Fruit fly (Drosophila melanogaster): ENCODE measurements around the gene dec.

Gene dec

dm6 chrX:7891596-7892538 is 18.8 kb upstream of the dec start, which contains the start of gene Nek2 (continued):
- no peak for TF ChIP-seq dac (GFP tag; optimal IDR thresholded peaks at IDR 0.05)
- TF ChIP-seq Eip78C (GFP tag), result peak; percentile 79
- peak; percentile 33 for TF ChIP-seq CG3919 (GFP tag; optimal IDR thresholded peaks at IDR 0.05)
- TF ChIP-seq pdm3 (GFP tag; optimal IDR thresholded peaks at IDR 0.05), result no peak
- TF ChIP-seq Ets21C (GFP tag; optimal IDR thresholded peaks at IDR 0.05), result no peak
- peak; percentile 36 for TF ChIP-seq dsx (GFP tag; optimal IDR thresholded peaks at IDR 0.05; ENCODE audit: poor library complexity, severe bottlenecking)
- TF ChIP-seq CG7368 (GFP tag; optimal IDR thresholded peaks at IDR 0.05), result no peak
- no peak for TF ChIP-seq Eip75B (GFP tag; optimal IDR thresholded peaks at IDR 0.05)
- no peak for TF ChIP-seq topi (GFP tag; optimal IDR thresholded peaks at IDR 0.05)
- peak; percentile 6 for TF ChIP-seq Blimp-1 (GFP tag; optimal IDR thresholded peaks at IDR 0.05)
- no peak for TF ChIP-seq Lpt (GFP tag; optimal IDR thresholded peaks at IDR 0.05)

dm6 chrX:7888386-7889024 is 15.5 kb upstream of the dec start, which contains the start of gene Acat1:
Acat1 (minus strand) TSS chrX:7888785.
- TF ChIP-seq cyc (GFP tag; optimal IDR thresholded peaks at IDR 0.05), result peak; percentile 81
- TF ChIP-seq CG6163 (GFP tag; IDR thresholded peaks at IDR 0.05), result peak; percentile 82
- no peak for TF ChIP-seq fkh (GFP tag; optimal IDR thresholded peaks at IDR 0.05)
- peak; percentile 58 for TF ChIP-seq CG32006 (GFP tag; optimal IDR thresholded peaks at IDR 0.05)
- TF ChIP-seq Hr4 (GFP tag; optimal IDR thresholded peaks at IDR 0.05), result peak; percentile 76
- peak; percentile 1 to 42 for TF ChIP-seq ss (GFP tag; optimal IDR thresholded peaks at IDR 0.05)
- TF ChIP-seq achi (GFP tag; optimal IDR thresholded peaks at IDR 0.05), result peak; percentile 76
- peak; percentile 72 for TF ChIP-seq CG7368 (GFP tag; optimal IDR thresholded peaks at IDR 0.05)
- TF ChIP-seq acj6 (GFP tag; optimal IDR thresholded peaks at IDR 0.05), result peak; percentile 77
- peak; percentile 78 for TF ChIP-seq net (GFP tag; optimal IDR thresholded peaks at IDR 0.05)
- peak; percentile 94 for TF ChIP-seq vri (GFP tag; optimal IDR thresholded peaks at IDR 0.05)
- peak; percentile 49 for TF ChIP-seq Sox15 (GFP tag; optimal IDR thresholded peaks at IDR 0.05)
- peak; percentile 71 for TF ChIP-seq CG10669 (GFP tag; optimal IDR thresholded peaks at IDR 0.05)
- TF ChIP-seq CG3919 (GFP tag; optimal IDR thresholded peaks at IDR 0.05), result peak; percentile 83
- TF ChIP-seq CG15336 (GFP tag; IDR thresholded peaks at IDR 0.05), result peak; percentile 65
- TF ChIP-seq CG6854 (GFP tag; optimal IDR thresholded peaks at IDR 0.05), result no peak
- TF ChIP-seq Ets96B (tag; optimal IDR thresholded peaks at IDR 0.05), result peak; percentile 60
- TF ChIP-seq dac (GFP tag; optimal IDR thresholded peaks at IDR 0.05), result peak; percentile 25
- TF ChIP-seq svp (GFP tag), result peak; percentile 85
- TF ChIP-seq fd85E (GFP tag; optimal IDR thresholded peaks at IDR 0.05), result peak; percentile 38
- TF ChIP-seq CG11294 (GFP tag; IDR thresholded peaks at IDR 0.05), result no peak
- TF ChIP-seq CG10631 (GFP tag; optimal IDR thresholded peaks at IDR 0.05), result peak; percentile 84
- peak; percentile 81 for TF ChIP-seq eg (GFP tag; IDR thresholded peaks at IDR 0.05)
- TF ChIP-seq lz (GFP tag; optimal IDR thresholded peaks at IDR 0.05), result peak; percentile 86
- peak; percentile 57 for TF ChIP-seq CG34406 (GFP tag; optimal IDR thresholded peaks at IDR 0.05)
- peak; percentile 79 for TF ChIP-seq OdsH (GFP tag; optimal IDR thresholded peaks at IDR 0.05)
- TF ChIP-seq Eip75B (GFP tag; optimal IDR thresholded peaks at IDR 0.05), result peak; percentile 84
- peak; percentile 94 for TF ChIP-seq Eip78C (GFP tag)
- peak; percentile 86 for TF ChIP-seq pdm3 (GFP tag; optimal IDR thresholded peaks at IDR 0.05)
- peak; percentile 59 for TF ChIP-seq CG11762 (GFP tag; optimal IDR thresholded peaks at IDR 0.05; ENCODE audit: insufficient read depth)
- TF ChIP-seq CG8319 (GFP tag; optimal IDR thresholded peaks at IDR 0.05), result peak; percentile 74
- peak; percentile 86 for TF ChIP-seq esn (GFP tag; optimal IDR thresholded peaks at IDR 0.05)
- peak; percentile 14 for TF ChIP-seq CG9139 (GFP tag; optimal IDR thresholded peaks at IDR 0.05)
- peak; percentile 23 for TF ChIP-seq CG6808 (GFP tag; optimal IDR thresholded peaks at IDR 0.05)
- no peak for TF ChIP-seq spab (GFP tag; optimal IDR thresholded peaks at IDR 0.05)
- no peak for TF ChIP-seq Hr38 (GFP tag; optimal IDR thresholded peaks at IDR 0.05)
- TF ChIP-seq Sox102F (GFP tag; optimal IDR thresholded peaks at IDR 0.05), result peak; percentile 83
- TF ChIP-seq Hr39 (GFP tag; optimal IDR thresholded peaks at IDR 0.05), result peak; percentile 80
- TF ChIP-seq fd59A (GFP tag; optimal IDR thresholded peaks at IDR 0.05), result no peak
- peak; percentile 39; the same call in 2 of the 3 replicates for TF ChIP-seq CG8119 (GFP tag; IDR thresholded peaks at IDR 0.05)
- TF ChIP-seq CG11902 (GFP tag; optimal IDR thresholded peaks at IDR 0.05), result peak; percentile 40
- peak; percentile 84 for TF ChIP-seq topi (GFP tag; optimal IDR thresholded peaks at IDR 0.05)

Measured in whole organism, prepupa.